Fruit fly (Drosophila melanogaster): ENCODE measurements around the gene Ugt37A1.

Ugt37A1 gene

DNA sequence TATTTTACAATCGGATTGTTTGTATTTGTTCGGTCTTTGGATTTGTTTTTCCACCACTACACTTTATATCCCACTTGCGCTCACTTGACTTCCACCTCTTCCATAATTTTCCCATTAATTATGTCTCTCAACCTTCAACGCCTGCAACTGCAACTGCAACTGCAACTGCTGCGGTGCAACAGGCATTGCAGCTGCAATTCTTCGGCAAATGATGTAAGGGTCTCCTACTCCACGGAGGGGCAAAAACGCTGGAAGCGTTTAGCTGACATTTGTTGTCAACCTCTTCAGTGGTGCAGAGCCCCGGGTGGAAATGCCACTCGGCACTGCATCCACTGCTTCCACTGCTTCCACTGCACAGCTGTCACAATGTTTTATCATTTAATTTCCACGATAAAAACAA, 40.9 kb downstream of the Ugt37A1 start:
- TF ChIP-seq psq (optimal IDR thresholded peaks at IDR 0.05) (no peak), Myc (optimal IDR thresholded peaks at IDR 0.05) (no peak), h (optimal IDR thresholded peaks at IDR 0.05) (no peak), ttk (optimal IDR thresholded peaks at IDR 0.05) (no peak), Sin3A (optimal IDR thresholded peaks at IDR 0.05) (no peak), insv (optimal IDR thresholded peaks at IDR 0.05) (no peak)

DNA sequence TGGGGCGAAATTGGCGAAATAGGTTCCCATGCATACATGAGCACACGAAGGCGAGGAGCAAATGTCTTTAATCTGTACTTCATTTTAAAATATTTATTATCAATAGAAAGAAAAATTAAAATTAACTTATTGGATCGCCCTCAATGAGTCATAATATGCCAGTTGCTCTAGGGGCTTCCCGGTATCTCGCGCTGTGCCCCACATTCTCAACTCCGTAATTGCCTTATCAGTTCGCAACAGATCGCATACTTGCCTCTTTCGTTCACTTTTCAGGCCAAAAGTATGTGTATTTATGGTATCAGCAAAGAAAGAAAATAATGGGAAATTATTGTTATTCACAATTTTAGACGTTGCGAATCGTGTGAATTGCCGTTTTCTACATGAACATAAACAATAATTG, 44.3 kb downstream of the Ugt37A1 start:
- TF ChIP-seq Sin3A (optimal IDR thresholded peaks at IDR 0.05) (no peak), ttk (optimal IDR thresholded peaks at IDR 0.05) (no peak), psq (optimal IDR thresholded peaks at IDR 0.05) (no peak), h (optimal IDR thresholded peaks at IDR 0.05) (no peak), Myc (optimal IDR thresholded peaks at IDR 0.05) (no peak), insv (optimal IDR thresholded peaks at IDR 0.05) (no peak)

- TF ChIP-seq Myc (optimal IDR thresholded peaks at IDR 0.05): no peak
- no peak for TF ChIP-seq h (optimal IDR thresholded peaks at IDR 0.05)
- no peak for TF ChIP-seq ttk (optimal IDR thresholded peaks at IDR 0.05)
- no peak for TF ChIP-seq Sin3A (optimal IDR thresholded peaks at IDR 0.05)
- no peak for TF ChIP-seq insv (optimal IDR thresholded peaks at IDR 0.05)
- TF ChIP-seq psq (optimal IDR thresholded peaks at IDR 0.05): no peak
Observed at dm6 chr2L:20328569-20328968, 45.3 kb downstream of the Ugt37A1 start.

DNA sequence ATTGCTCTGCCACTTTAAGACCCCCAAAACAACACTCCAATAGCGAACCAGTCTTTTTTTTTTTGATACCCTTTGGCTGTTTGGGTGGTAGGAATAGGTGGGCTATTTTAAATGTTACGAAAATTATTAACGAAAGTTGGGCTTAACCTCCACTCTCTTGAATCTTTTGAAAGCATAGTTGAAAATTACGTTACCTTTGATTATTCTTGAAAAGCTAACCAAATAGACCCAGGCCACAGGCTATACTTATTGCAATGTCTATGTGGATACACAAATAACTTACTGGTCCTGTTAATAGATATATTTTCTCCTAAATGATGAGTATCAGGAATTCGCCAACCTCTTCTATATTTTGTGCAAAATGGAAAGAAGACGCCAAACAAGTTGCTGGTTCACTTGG, 45.9 kb downstream of the Ugt37A1 start:
- no peak for TF ChIP-seq ttk (optimal IDR thresholded peaks at IDR 0.05)
- no peak for TF ChIP-seq insv (optimal IDR thresholded peaks at IDR 0.05)
- TF ChIP-seq psq (optimal IDR thresholded peaks at IDR 0.05): no peak
- TF ChIP-seq Sin3A (optimal IDR thresholded peaks at IDR 0.05): no peak
- TF ChIP-seq Myc (optimal IDR thresholded peaks at IDR 0.05): no peak
- TF ChIP-seq h (optimal IDR thresholded peaks at IDR 0.05): no peak

dm6 chr2L:20327375-20327774, 46.5 kb downstream of the Ugt37A1 start:
- no peak for TF ChIP-seq insv (optimal IDR thresholded peaks at IDR 0.05)
- no peak for TF ChIP-seq psq (optimal IDR thresholded peaks at IDR 0.05)
- no peak for TF ChIP-seq h (optimal IDR thresholded peaks at IDR 0.05)

DNA sequence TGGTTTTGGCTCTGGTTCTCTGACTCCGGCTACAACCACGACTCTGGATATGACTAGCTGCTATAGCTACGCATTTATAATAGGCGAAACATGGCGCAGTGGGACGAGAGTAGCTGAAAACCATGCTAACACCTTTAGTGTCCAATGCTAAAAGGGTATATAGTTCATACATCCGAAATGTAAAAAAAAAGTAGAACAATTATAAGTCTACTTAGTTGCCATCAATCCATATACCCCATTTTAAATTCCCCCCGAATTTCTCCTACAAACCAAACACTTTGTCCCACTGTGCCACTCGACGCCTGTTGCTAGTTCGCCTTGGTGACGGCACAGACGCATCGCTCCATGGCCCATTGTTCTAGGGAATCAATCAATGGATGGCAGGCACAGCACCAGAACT, 47.6 kb downstream of the Ugt37A1 start:
- no peak for TF ChIP-seq insv (optimal IDR thresholded peaks at IDR 0.05)
- no peak for TF ChIP-seq psq (optimal IDR thresholded peaks at IDR 0.05)
- no peak for TF ChIP-seq h (optimal IDR thresholded peaks at IDR 0.05)
- TF ChIP-seq Sin3A (optimal IDR thresholded peaks at IDR 0.05): no peak
- TF ChIP-seq Myc (optimal IDR thresholded peaks at IDR 0.05): no peak
- no peak for TF ChIP-seq ttk (optimal IDR thresholded peaks at IDR 0.05)

DNA sequence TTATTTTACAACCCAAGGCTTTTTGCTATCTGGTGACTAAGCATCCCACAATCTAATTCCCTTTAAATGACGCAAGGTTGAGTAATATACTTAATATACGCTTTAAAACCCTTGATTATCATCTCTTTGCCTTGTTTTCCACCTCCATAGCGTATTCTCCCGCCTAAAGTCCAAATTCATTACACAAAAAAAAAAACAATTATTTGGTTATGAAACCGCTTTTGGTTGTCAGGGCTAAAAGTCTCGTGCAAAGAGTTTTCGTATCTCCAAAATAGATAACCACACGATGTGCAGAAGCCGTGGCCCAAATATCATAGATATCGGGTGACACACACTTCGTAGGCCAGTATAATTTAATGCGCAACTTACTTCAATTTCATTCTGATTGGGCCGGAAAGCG, 48.5 kb downstream of the Ugt37A1 start:
- TF ChIP-seq Myc (optimal IDR thresholded peaks at IDR 0.05) (no peak), h (optimal IDR thresholded peaks at IDR 0.05) (no peak), insv (optimal IDR thresholded peaks at IDR 0.05) (no peak), psq (optimal IDR thresholded peaks at IDR 0.05) (no peak), ttk (optimal IDR thresholded peaks at IDR 0.05) (no peak), Sin3A (optimal IDR thresholded peaks at IDR 0.05) (no peak)

Measured in Kc167 (cell line).